Fruit fly (Drosophila melanogaster) whole organism: ENCODE measurements around the gene CG14014.

Experiments used
- CG8478 ChIP-seq: fragments of >200 bp; optimal IDR thresholded peaks from 2 replicates; lab custom pipeline; 2018; ENCODE audit warnings: inconsistent platforms
- Dll ChIP-seq: fragments of >200 bp; optimal IDR thresholded peaks from 2 replicates; lab custom pipeline; 2017
- EcR ChIP-seq, 2 experiments: fragments of >200 bp; optimal IDR thresholded peaks; 2 replicates each; lab custom pipeline; 2017; ENCODE audit warnings: missing biosample characterization in 2 of 2, missing genetic modification characterization in 2 of 2, missing genetic modification reagents in 2 of 2
- pan ChIP-seq: fragments of >200 bp; optimal IDR thresholded peaks from 2 replicates; lab custom pipeline; 2017
- psq ChIP-seq: fragments of >200 bp; optimal IDR thresholded peaks from 2 replicates; lab custom pipeline; 2017
- usp ChIP-seq: fragments of >200 bp; optimal IDR thresholded peaks from 2 replicates; lab custom pipeline; 2017; ENCODE audit warnings: missing biosample characterization, missing genetic modification characterization, mixed read lengths

Gene CG14014

DNA sequence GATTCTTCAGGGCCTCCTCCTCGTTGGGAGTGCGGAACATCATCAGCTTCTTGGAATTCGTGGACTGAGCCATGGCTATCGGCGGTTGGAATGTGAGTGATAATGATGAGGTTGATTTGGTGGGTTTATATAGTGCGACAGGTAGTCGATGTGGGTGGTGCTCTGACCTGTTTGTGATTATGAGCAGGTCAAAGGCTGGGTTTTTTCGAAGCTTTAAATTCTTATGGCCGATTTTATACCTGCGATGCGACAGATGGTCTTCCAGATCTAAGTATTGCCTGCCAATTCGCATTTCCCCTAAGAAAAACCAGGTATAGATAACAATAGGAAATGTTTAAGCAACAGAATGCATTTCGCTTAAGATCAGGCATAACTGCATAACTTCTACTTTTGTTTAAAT lies at the start of gene CG14014:
Gene CG14014 (minus strand): TSS at position 101 of the 400 bp plus-strand sequence.
- TF ChIP-seq psq (lab: Kevin White, UChicago) (no peak), CG8478 (lab: Kevin White, UChicago) (no peak), EcR (GFP tag; optimal IDR thresholded peaks at IDR 0.05; lab: Kevin White, UChicago) (no peak), usp (no peak), Dll (lab: Kevin White, UChicago) (no peak), pan (lab: Kevin White, UChicago) (no peak)

dm6 chr2L:5596533-5596932 lies 45.9 kb upstream of the CG14014 start, which contains the start of gene CG18266:
Gene CG18266, plus strand, starts transcription at chr2L:5596833.
- TF ChIP-seq EcR (GFP tag; optimal IDR thresholded peaks at IDR 0.05; lab: Kevin White, UChicago) (no peak), pan (lab: Kevin White, UChicago) (no peak), usp (no peak), psq (lab: Kevin White, UChicago) (no peak), Dll (lab: Kevin White, UChicago) (no peak), CG8478 (lab: Kevin White, UChicago) (no peak)

DNA sequence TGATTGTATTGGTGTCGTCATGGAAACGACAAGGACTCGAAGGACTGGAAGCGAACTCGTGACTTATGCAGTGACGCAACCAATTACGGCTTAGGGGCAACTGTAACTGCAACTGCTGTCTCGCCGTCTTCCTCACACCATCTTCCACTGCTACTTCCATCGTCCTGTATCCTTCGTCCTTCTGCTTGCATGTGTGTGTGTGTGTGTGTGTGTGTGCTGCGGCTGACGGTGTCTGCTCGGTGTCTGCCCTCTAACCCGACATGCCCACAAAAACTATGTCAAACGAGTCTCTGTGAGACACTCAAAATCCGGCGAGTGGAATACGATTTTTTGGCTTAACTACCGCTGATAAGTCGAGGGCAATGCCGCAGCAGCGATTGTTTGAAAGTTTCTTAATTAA lies 43.2 kb upstream of the CG14014 start:
- TF ChIP-seq Dll (lab: Kevin White, UChicago): no peak
- TF ChIP-seq EcR (GFP tag; optimal IDR thresholded peaks at IDR 0.05; lab: Kevin White, UChicago): no peak
- no peak for TF ChIP-seq pan (lab: Kevin White, UChicago)
- TF ChIP-seq usp: no peak
- no peak for TF ChIP-seq psq (lab: Kevin White, UChicago)
- TF ChIP-seq CG8478 (lab: Kevin White, UChicago): no peak

dm6 chr2L:5588314-5588713 lies 37.7 kb upstream of the CG14014 start, which contains the start of gene CG7251:
Gene CG7251, minus strand, starts transcription at chr2L:5588414.
- no peak for TF ChIP-seq Dll (lab: Kevin White, UChicago)
- TF ChIP-seq usp: no peak
- TF ChIP-seq pan (lab: Kevin White, UChicago): no peak
- TF ChIP-seq CG8478 (lab: Kevin White, UChicago): no peak
- TF ChIP-seq psq (lab: Kevin White, UChicago): no peak
- TF ChIP-seq EcR (GFP tag; optimal IDR thresholded peaks at IDR 0.05; lab: Kevin White, UChicago): no peak

DNA sequence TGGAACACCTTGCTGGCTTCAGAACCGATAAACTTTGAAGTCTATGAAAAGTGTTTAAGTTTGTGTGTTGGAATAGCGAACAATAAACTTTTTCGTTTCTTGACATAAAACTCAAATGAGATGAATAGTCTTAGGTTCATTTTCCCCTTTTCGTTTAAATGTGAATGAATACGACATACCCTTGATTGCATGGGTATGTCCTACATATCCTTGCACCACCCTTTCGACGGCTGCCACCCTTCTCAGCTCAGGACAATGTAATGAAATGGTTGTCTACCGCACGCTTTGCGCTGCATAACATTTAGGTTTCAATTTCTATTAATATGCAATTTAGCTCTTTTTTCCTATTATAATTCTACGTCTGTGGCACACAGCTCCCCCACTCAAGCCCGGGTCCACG lies 30.4 kb upstream of the CG14014 start, which contains the start of gene CG14011:
Gene CG14011 (minus strand): TSS at position 101 of the 400 bp plus-strand sequence.
- TF ChIP-seq usp (no peak), CG8478 (lab: Kevin White, UChicago) (no peak), psq (lab: Kevin White, UChicago) (no peak), Dll (lab: Kevin White, UChicago) (no peak), pan (lab: Kevin White, UChicago) (no peak), EcR (GFP tag; optimal IDR thresholded peaks at IDR 0.05; lab: Kevin White, UChicago) (no peak)

DNA sequence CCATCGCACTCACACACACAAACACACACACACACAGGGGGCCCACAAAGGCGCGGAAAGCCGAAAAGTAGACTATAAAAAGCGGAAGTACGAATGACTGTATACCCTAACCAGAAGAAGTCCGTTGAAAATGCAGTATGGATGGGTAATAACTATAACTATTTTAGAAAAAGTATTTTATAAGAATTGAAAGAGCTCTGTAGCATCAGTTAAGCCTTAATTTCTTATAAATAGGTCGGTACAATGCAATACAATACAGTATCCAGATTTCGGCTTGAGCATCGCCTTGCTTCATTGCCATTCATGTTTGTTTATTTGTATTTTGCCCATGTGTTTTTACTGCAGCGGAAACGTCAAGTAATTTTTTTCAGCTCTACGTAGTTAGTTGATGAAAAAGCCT lies 18.9 kb upstream of the CG14014 start:
- TF ChIP-seq usp: no peak
- no peak for TF ChIP-seq CG8478 (lab: Kevin White, UChicago)
- no peak for TF ChIP-seq psq (lab: Kevin White, UChicago)
- no peak for TF ChIP-seq pan (lab: Kevin White, UChicago)
- TF ChIP-seq Dll (lab: Kevin White, UChicago): no peak
- no peak for TF ChIP-seq EcR (GFP tag; optimal IDR thresholded peaks at IDR 0.05; lab: Kevin White, UChicago)

- no peak for TF ChIP-seq psq (lab: Kevin White, UChicago)
- TF ChIP-seq pan (lab: Kevin White, UChicago): no peak
- no peak for TF ChIP-seq EcR (GFP tag; optimal IDR thresholded peaks at IDR 0.05; lab: Kevin White, UChicago)
- TF ChIP-seq CG8478 (lab: Kevin White, UChicago): no peak
- no peak for TF ChIP-seq usp
- TF ChIP-seq Dll (lab: Kevin White, UChicago): no peak
These were observed 16.5 kb upstream of the CG14014 start for dm6 chr2L:5567103-5567502.

DNA sequence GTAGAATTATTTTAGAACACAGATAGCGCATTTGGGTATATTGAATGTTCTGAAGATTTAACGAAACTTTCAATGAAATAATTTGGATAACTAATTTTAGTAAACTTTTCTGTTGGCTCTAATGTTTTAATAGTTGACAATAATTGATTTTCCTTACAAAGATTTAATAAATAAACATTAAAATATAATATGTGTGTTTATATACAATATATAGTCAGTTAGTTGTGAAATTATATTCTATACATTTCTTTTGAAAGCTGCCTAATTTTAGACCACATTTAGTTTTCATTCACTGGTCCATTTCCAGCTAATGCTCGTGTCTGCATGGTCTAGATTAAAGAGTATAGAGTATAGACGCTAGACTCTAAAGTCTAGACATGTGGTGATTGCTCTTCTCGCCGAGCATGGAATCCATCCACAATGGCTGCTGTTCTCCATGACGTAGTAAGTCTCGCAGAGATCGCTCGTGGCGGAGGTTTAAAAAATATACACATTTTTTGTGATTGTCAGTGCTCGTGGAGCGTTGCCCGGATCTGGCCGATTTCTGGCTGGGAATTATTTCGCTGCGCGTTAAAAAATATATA lies 8.3 kb upstream of the CG14014 start, which contains the start of gene GluRIIB:
Gene GluRIIB (plus strand): TSS at position 534 of the 584 bp plus-strand sequence.
- TF ChIP-seq Dll (lab: Kevin White, UChicago): no peak
- TF ChIP-seq CG8478 (lab: Kevin White, UChicago): no peak
- TF ChIP-seq pan (lab: Kevin White, UChicago): no peak
- TF ChIP-seq EcR (GFP tag; optimal IDR thresholded peaks at IDR 0.05; lab: Kevin White, UChicago): no peak
- no peak for TF ChIP-seq usp
- no peak for TF ChIP-seq psq (lab: Kevin White, UChicago)

- no peak for TF ChIP-seq usp
- TF ChIP-seq EcR (GFP tag; optimal IDR thresholded peaks at IDR 0.05; lab: Kevin White, UChicago): no peak
- TF ChIP-seq Dll (lab: Kevin White, UChicago): no peak
- no peak for TF ChIP-seq CG8478 (lab: Kevin White, UChicago)
- no peak for TF ChIP-seq psq (lab: Kevin White, UChicago)
- TF ChIP-seq pan (lab: Kevin White, UChicago): no peak
These were observed 4.2 kb upstream of the CG14014 start, which contains the start of gene GluRIIA for dm6 chr2L:5554818-5555217. Gene GluRIIA, plus strand, starts transcription at chr2L:5555072.

dm6 chr2L:5553750-5554149 lies 3.1 kb upstream of the CG14014 start, which contains the start of the genes CG14013 and CG14017:
Gene CG14013, minus strand, starts transcription at chr2L:5553850.
Gene CG14017, plus strand, starts transcription at chr2L:5553897.
- TF ChIP-seq usp (no peak), Dll (lab: Kevin White, UChicago) (no peak), psq (lab: Kevin White, UChicago) (no peak), CG8478 (lab: Kevin White, UChicago) (no peak), EcR (GFP tag; optimal IDR thresholded peaks at IDR 0.05; lab: Kevin White, UChicago) (no peak), pan (lab: Kevin White, UChicago) (no peak)

dm6 chr2L:5551538-5551937 lies 903 bp upstream of the CG14014 start, which contains the start of gene CG18269:
Gene CG18269, plus strand, starts transcription at chr2L:5551838.
- TF ChIP-seq Dll (lab: Kevin White, UChicago) (no peak), EcR (GFP tag; optimal IDR thresholded peaks at IDR 0.05; lab: Kevin White, UChicago) (no peak), psq (lab: Kevin White, UChicago) (no peak), pan (lab: Kevin White, UChicago) (no peak), CG8478 (lab: Kevin White, UChicago) (no peak), usp (no peak)
